Fruit fly (Drosophila melanogaster) whole organism, embryonic: Measurements from ENCODE around the gene CG5500.
A peak's percentile ranks its signal among the peaks of the same experiment; 100 is the strongest.

Experiments used
- Bdp1 ChIP-seq: fragments of 200-800 bp; sonication (Bioruptor generic); optimal IDR thresholded peaks from 3 replicates; lab custom pipeline; 2016; ENCODE audit warnings: missing biosample characterization, missing genetic modification characterization
- CG10274 ChIP-seq: fragments of 200-800 bp; sonication (Bioruptor generic); optimal IDR thresholded peaks from 3 replicates; lab custom pipeline; 2017; ENCODE audit warnings: missing biosample characterization, mild to moderate bottlenecking, missing genetic modification characterization
- CG10979 ChIP-seq: fragments of 200-800 bp; sonication (Bioruptor generic); optimal IDR thresholded peaks from 2 replicates; lab custom pipeline; 2018; ENCODE audit warnings: missing biosample characterization, mild to moderate bottlenecking, missing genetic modification characterization, moderate library complexity
- CG11696 ChIP-seq: fragments of 200-800 bp; sonication (Bioruptor generic); IDR thresholded peaks from 2 replicates; pipeline ENCODE4 v1.3.6; 2022; ENCODE audit warnings: missing biosample characterization, missing genetic modification characterization
- CG14441 ChIP-seq: fragments of 200-800 bp; sonication (Bioruptor generic); IDR thresholded peaks from 2 replicates; pipeline ENCODE4 v1.3.6; 2022; ENCODE audit warnings: missing biosample characterization, missing genetic modification characterization
- CG17385 ChIP-seq: fragments of 200-800 bp; sonication (Bioruptor generic); optimal IDR thresholded peaks from 3 replicates; lab custom pipeline; 2018; ENCODE audit warnings: missing biosample characterization, mild to moderate bottlenecking, missing genetic modification characterization
- CG17912 ChIP-seq: fragments of 200-800 bp; sonication (Bioruptor generic); optimal IDR thresholded peaks from 2 replicates; lab custom pipeline; 2018; ENCODE audit warnings: missing biosample characterization, mild to moderate bottlenecking, missing genetic modification characterization
- CG2889 ChIP-seq: fragments of 200-800 bp; sonication (Bioruptor generic); IDR thresholded peaks from 3 replicates; pipeline ENCODE4 v1.3.6; 2022; ENCODE audit warnings: missing biosample characterization, missing genetic modification characterization
- CG30020 ChIP-seq: fragments of 200-800 bp; optimal IDR thresholded peaks from 2 replicates; lab custom pipeline; 2019; ENCODE audit warnings: missing biosample characterization, mild to moderate bottlenecking, missing genetic modification characterization, moderate library complexity
- CG32767 ChIP-seq: fragments of 200-800 bp; sonication (Bioruptor generic); IDR thresholded peaks from 2 replicates; pipeline ENCODE4 v1.3.6; 2022; ENCODE audit warnings: missing biosample characterization, missing genetic modification characterization
- CG3407 ChIP-seq: fragments of 200-800 bp; sonication (Bioruptor generic); optimal IDR thresholded peaks from 2 replicates; lab custom pipeline; 2018; ENCODE audit warnings: missing biosample characterization, mild to moderate bottlenecking, missing genetic modification characterization
- CG34422 ChIP-seq: fragments of 200-800 bp; sonication (Bioruptor generic); IDR thresholded peaks from 3 replicates; pipeline ENCODE4 v1.3.6; 2022; ENCODE audit warnings: missing biosample characterization, missing genetic modification characterization
- CG43689 ChIP-seq: fragments of 200-800 bp; sonication (Bioruptor generic); IDR thresholded peaks from 2 replicates; pipeline ENCODE4 v1.3.6; 2022; ENCODE audit warnings: missing biosample characterization, missing genetic modification characterization
- CG4404 ChIP-seq: fragments of 200-800 bp; sonication (Bioruptor generic); IDR thresholded peaks from 2 replicates; pipeline ENCODE4 v1.3.6; 2022; ENCODE audit warnings: missing biosample characterization, missing genetic modification characterization
- CG6175 ChIP-seq: fragments of 200-800 bp; sonication (Bioruptor generic); IDR thresholded peaks from 3 replicates; pipeline ENCODE4 v1.3.6; 2022; ENCODE audit warnings: missing biosample characterization, missing genetic modification characterization
- CG6654 ChIP-seq: fragments of 200-800 bp; sonication (Bioruptor generic); optimal IDR thresholded peaks from 2 replicates; lab custom pipeline; 2017; ENCODE audit warnings: missing biosample characterization, mild to moderate bottlenecking, missing genetic modification characterization
- CG6689 ChIP-seq: fragments of 200-800 bp; sonication (Bioruptor generic); IDR thresholded peaks from 2 replicates; pipeline ENCODE4 v1.3.6; 2022; ENCODE audit warnings: missing biosample characterization, missing genetic modification characterization
- CG7271 ChIP-seq: fragments of 200-800 bp; sonication (Bioruptor generic); optimal IDR thresholded peaks from 2 replicates; lab custom pipeline; 2018; ENCODE audit warnings: missing biosample characterization, mild to moderate bottlenecking, missing genetic modification characterization, moderate library complexity
- CG7928 ChIP-seq: fragments of 200-800 bp; sonication (Bioruptor generic); optimal IDR thresholded peaks from 2 replicates; lab custom pipeline; 2017; ENCODE audit warnings: missing biosample characterization, mild to moderate bottlenecking, missing genetic modification characterization
- CG7963 ChIP-seq: fragments of 200-800 bp; sonication (Bioruptor generic); IDR thresholded peaks from 3 replicates; pipeline ENCODE4 v1.3.6; 2022; ENCODE audit warnings: missing biosample characterization, missing genetic modification characterization; ENCODE audit not compliant: partially characterized antibody
- CG8281 ChIP-seq: fragments of 200-800 bp; sonication (Bioruptor generic); optimal IDR thresholded peaks from 2 replicates; lab custom pipeline; 2018; ENCODE audit warnings: missing biosample characterization, mild to moderate bottlenecking, missing genetic modification characterization, moderate library complexity
- CG9437 ChIP-seq: fragments of 200-800 bp; sonication (Bioruptor generic); optimal IDR thresholded peaks from 2 replicates; lab custom pipeline; 2018; ENCODE audit warnings: missing biosample characterization, mild to moderate bottlenecking, missing genetic modification characterization
- CG9609 ChIP-seq: fragments of 200-800 bp; sonication (Bioruptor generic); optimal IDR thresholded peaks from 3 replicates; lab custom pipeline; 2016; ENCODE audit warnings: missing biosample characterization, missing genetic modification characterization
- Camta ChIP-seq: fragments of 200-800 bp; sonication (Bioruptor generic); optimal IDR thresholded peaks from 2 replicates; lab custom pipeline; 2016; ENCODE audit warnings: missing biosample characterization, missing genetic modification characterization
- Doc2 ChIP-seq: fragments of 200-800 bp; sonication (Bioruptor generic); IDR thresholded peaks from 2 replicates; pipeline ENCODE4 v1.3.6; 2022; ENCODE audit warnings: missing biosample characterization, missing genetic modification characterization
- Fer1 ChIP-seq: fragments of 200-800 bp; sonication (Bioruptor generic); optimal IDR thresholded peaks from 2 replicates; lab custom pipeline; 2017; ENCODE audit warnings: missing biosample characterization, mild to moderate bottlenecking, missing genetic modification characterization
- Gsc ChIP-seq: fragments of 200-800 bp; sonication (Bioruptor generic); IDR thresholded peaks from 2 replicates; pipeline ENCODE4 v1.3.6; 2022; ENCODE audit warnings: missing biosample characterization, missing genetic modification characterization
- Hr39 ChIP-seq: fragments of >200 bp; optimal IDR thresholded peaks from 2 replicates; lab custom pipeline; 2017
- Mad ChIP-seq: fragments of 200-800 bp; sonication (Bioruptor generic); optimal IDR thresholded peaks from 2 replicates; lab custom pipeline; 2016; ENCODE audit warnings: missing biosample characterization, missing genetic modification characterization
- NfI ChIP-seq: fragments of 200-800 bp; sonication (Bioruptor generic); optimal IDR thresholded peaks from 3 replicates; lab custom pipeline; 2018; ENCODE audit warnings: missing biosample characterization, mild to moderate bottlenecking, missing genetic modification characterization, moderate library complexity
- Oli ChIP-seq: fragments of 200-800 bp; sonication (Bioruptor generic); optimal IDR thresholded peaks from 2 replicates; lab custom pipeline; 2018; ENCODE audit warnings: missing biosample characterization, mild to moderate bottlenecking, missing genetic modification characterization, moderate library complexity
- Poxn ChIP-seq: fragments of 200-800 bp; sonication (Bioruptor generic); IDR thresholded peaks from 2 replicates; pipeline ENCODE4 v1.3.6; 2022; ENCODE audit warnings: missing biosample characterization, missing genetic modification characterization
- TFAM ChIP-seq: fragments of 200-800 bp; sonication (Bioruptor generic); optimal IDR thresholded peaks from 2 replicates; lab custom pipeline; 2017; ENCODE audit warnings: missing biosample characterization, missing genetic modification characterization, inconsistent platforms
- bcd ChIP-seq: fragments of 200-800 bp; sonication (Bioruptor generic); optimal IDR thresholded peaks from 2 replicates; lab custom pipeline; 2017; ENCODE audit warnings: missing biosample characterization, mild to moderate bottlenecking, missing genetic modification characterization
- bigmax ChIP-seq: fragments of 200-800 bp; sonication (Bioruptor generic); optimal IDR thresholded peaks from 2 replicates; lab custom pipeline; 2018; ENCODE audit warnings: missing biosample characterization, mild to moderate bottlenecking, missing genetic modification characterization
- btn ChIP-seq: fragments of 200-800 bp; sonication (Bioruptor generic); optimal IDR thresholded peaks from 2 replicates; lab custom pipeline; 2016; ENCODE audit warnings: missing biosample characterization, missing genetic modification characterization
- cg ChIP-seq: fragments of 200-800 bp; sonication (Bioruptor generic); optimal IDR thresholded peaks from 3 replicates; lab custom pipeline; 2019; ENCODE audit warnings: missing biosample characterization, mild to moderate bottlenecking, missing genetic modification characterization, moderate library complexity
- chn ChIP-seq: fragments of 200-800 bp; sonication (Bioruptor generic); optimal IDR thresholded peaks from 2 replicates; lab custom pipeline; 2016; ENCODE audit warnings: missing biosample characterization, missing genetic modification characterization
- dysf ChIP-seq: fragments of 200-800 bp; sonication (Bioruptor generic); IDR thresholded peaks from 3 replicates; pipeline ENCODE4 v1.3.6; 2022; ENCODE audit warnings: missing biosample characterization, missing genetic modification characterization
- esg ChIP-seq: fragments of 200-800 bp; sonication (Bioruptor generic); conservative IDR thresholded peaks from 2 replicates; pipeline ENCODE4 v1.3.6; 2022; ENCODE audit warnings: missing biosample characterization, missing genetic modification characterization
- eve ChIP-seq, 2 experiments: fragments of >200 bp; optimal IDR thresholded peaks; 2 replicates each; lab custom pipeline; 2017; ENCODE audit warnings: missing biosample characterization in 2 of 2, missing genetic modification characterization in 2 of 2
- fd64A ChIP-seq: fragments of 200-800 bp; sonication (Bioruptor generic); optimal IDR thresholded peaks from 3 replicates; lab custom pipeline; 2018; ENCODE audit warnings: missing biosample characterization, mild to moderate bottlenecking, missing genetic modification characterization
- gsb-n ChIP-seq: fragments of 200-800 bp; sonication (Bioruptor generic); optimal IDR thresholded peaks from 3 replicates; lab custom pipeline; 2018; ENCODE audit warnings: missing biosample characterization, mild to moderate bottlenecking, missing genetic modification characterization
- jigr1 ChIP-seq: fragments of 200-800 bp; sonication (Bioruptor generic); IDR thresholded peaks from 3 replicates; pipeline ENCODE4 v1.3.6; 2022; ENCODE audit warnings: missing biosample characterization, missing genetic modification characterization
- jing ChIP-seq: fragments of 200-800 bp; sonication (Bioruptor generic); optimal IDR thresholded peaks from 2 replicates; lab custom pipeline; 2018; ENCODE audit warnings: missing biosample characterization, mild to moderate bottlenecking, missing genetic modification characterization
- org-1 ChIP-seq: fragments of 200-800 bp; sonication (Bioruptor generic); optimal IDR thresholded peaks from 2 replicates; lab custom pipeline; 2017; ENCODE audit warnings: missing biosample characterization, missing genetic modification characterization
- sd ChIP-seq: fragments of 200-800 bp; sonication (Bioruptor generic); optimal IDR thresholded peaks from 3 replicates; lab custom pipeline; 2018; ENCODE audit warnings: missing biosample characterization, mild to moderate bottlenecking, missing genetic modification characterization, moderate library complexity
- sna ChIP-seq: fragments of 200-800 bp; sonication (Bioruptor generic); IDR thresholded peaks from 2 replicates; pipeline ENCODE4 v1.3.6; 2022; ENCODE audit warnings: missing biosample characterization, missing genetic modification characterization; ENCODE audit not compliant: partially characterized antibody
- sr ChIP-seq: fragments of 200-800 bp; sonication (Bioruptor generic); IDR thresholded peaks from 3 replicates; pipeline ENCODE4 v1.3.6; 2022; ENCODE audit warnings: missing biosample characterization, missing genetic modification characterization
- sug ChIP-seq: fragments of 200-800 bp; optimal IDR thresholded peaks from 2 replicates; lab custom pipeline; 2019; ENCODE audit warnings: missing biosample characterization, mild to moderate bottlenecking, missing genetic modification characterization, moderate library complexity
- toy ChIP-seq: fragments of 200-800 bp; sonication (Bioruptor generic); IDR thresholded peaks from 2 replicates; pipeline ENCODE4 v1.3.6; 2022; ENCODE audit warnings: missing biosample characterization, missing genetic modification characterization
- trh ChIP-seq: fragments of 200-800 bp; sonication (Bioruptor generic); optimal IDR thresholded peaks from 2 replicates; lab custom pipeline; 2016; ENCODE audit warnings: missing biosample characterization, missing genetic modification characterization

The CG5500 gene

DNA sequence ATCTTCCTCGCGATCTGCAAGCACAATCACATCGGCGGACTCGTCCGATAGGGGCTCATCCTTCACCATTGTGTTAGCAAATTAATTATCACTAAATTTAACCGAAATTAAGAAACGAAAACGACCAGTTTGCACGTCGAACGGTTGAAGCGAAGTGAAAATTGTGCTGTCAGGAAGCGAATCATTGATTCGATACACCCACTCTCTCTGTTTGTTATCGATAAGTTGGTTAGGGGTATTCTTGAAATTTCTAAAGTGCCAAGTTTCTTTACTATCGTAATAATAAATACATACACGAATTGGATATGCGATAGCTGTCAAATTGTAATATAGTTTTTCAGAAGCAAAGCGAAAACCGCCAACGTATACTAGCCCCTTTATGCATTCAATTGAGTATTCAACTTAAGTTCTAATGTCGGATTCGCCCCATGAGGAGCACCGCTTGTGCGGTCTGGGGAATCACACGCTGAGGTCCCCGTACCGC lies 844 bp upstream of the CG5500 start, which contains the start of gene Rb97D (continued):
- TF ChIP-seq CG34422 = peak; percentile 55; the same call in 2 of the 3 replicates
- TF ChIP-seq dysf (GFP tag; lab: Robert Waterston, UW) = peak; percentile 81
- TF ChIP-seq Gsc (GFP tag; lab: Robert Waterston, UW) = no peak
- TF ChIP-seq CG6654 (GFP tag; lab: Kevin White, UChicago) = peak; percentile 19
- no peak for TF ChIP-seq CG8281 (tag; lab: Kevin White, UChicago)
- peak; percentile 29 for TF ChIP-seq CG9437 (GFP tag; lab: Kevin White, UChicago)
- no peak for TF ChIP-seq CG2889 (GFP tag; lab: Robert Waterston, UW)
- peak; percentile 71 for TF ChIP-seq Camta
- no peak for TF ChIP-seq bigmax (GFP tag; lab: Kevin White, UChicago)
- peak; percentile 54 for TF ChIP-seq bcd (GFP tag; lab: Kevin White, UChicago)
- TF ChIP-seq sr (GFP tag; lab: Robert Waterston, UW) = peak; percentile 6; the same call in 2 of the 3 replicates
- TF ChIP-seq Oli = peak; percentile 42
- TF ChIP-seq CG6689 (GFP tag; lab: Robert Waterston, UW) = peak; percentile 71
- peak; percentile 56 for TF ChIP-seq Bdp1 (GFP tag; lab: Kevin White, UChicago)
- TF ChIP-seq CG17912 = no peak
- no peak for TF ChIP-seq fd64A (GFP tag; lab: Kevin White, UChicago)
- TF ChIP-seq CG7963 = peak; percentile 71; the same call in 2 of the 3 replicates
- TF ChIP-seq CG4404 (GFP tag; lab: Robert Waterston, UW) = peak; percentile 53
- TF ChIP-seq CG7928 (GFP tag; lab: Kevin White, UChicago) = peak; percentile 23
- TF ChIP-seq chn (GFP tag; lab: Kevin White, UChicago) = peak; percentile 47
- peak; percentile 59 for TF ChIP-seq CG10979 (tag; lab: Kevin White, UChicago)
- TF ChIP-seq jigr1 (GFP tag; lab: Robert Waterston, UW) = no peak
- peak; percentile 89 for TF ChIP-seq gsb-n (tag; lab: Kevin White, UChicago)
- no peak for TF ChIP-seq btn (GFP tag; lab: Kevin White, UChicago)
- TF ChIP-seq CG30020 (tag; lab: Kevin White, UChicago) = peak; percentile 65
- peak; percentile 50 for TF ChIP-seq cg (GFP tag; lab: Kevin White, UChicago)
- TF ChIP-seq Poxn (GFP tag; lab: Robert Waterston, UW) = no peak
- TF ChIP-seq CG14441 = peak; percentile 63
- TF ChIP-seq CG7271 (tag; lab: Kevin White, UChicago) = no peak
- TF ChIP-seq Doc2 (GFP tag; lab: Robert Waterston, UW) = no peak
- TF ChIP-seq Hr39 = no peak
- TF ChIP-seq esg (GFP tag; lab: Robert Waterston, UW) = no peak; the same call in 1 of the 2 replicates
- TF ChIP-seq Fer1 (GFP tag; lab: Kevin White, UChicago) = peak; percentile 52
- peak; percentile 14; the same call in 1 of the 2 replicates for TF ChIP-seq CG43689 (GFP tag; lab: Robert Waterston, UW)
- TF ChIP-seq toy (GFP tag; lab: Robert Waterston, UW) = no peak
- TF ChIP-seq TFAM = no peak
- no peak for TF ChIP-seq CG11696 (GFP tag; lab: Robert Waterston, UW)
- TF ChIP-seq CG3407 (GFP tag; lab: Kevin White, UChicago) = peak; percentile 10
- TF ChIP-seq CG10274 (GFP tag; lab: Kevin White, UChicago) = no peak
- TF ChIP-seq CG17385 = peak; percentile 66
- peak; percentile 52 for TF ChIP-seq CG9609
- TF ChIP-seq trh = peak; percentile 12
- peak; percentile 38 for TF ChIP-seq NfI (GFP tag; lab: Kevin White, UChicago)
- peak; percentile 5 for TF ChIP-seq jing
- no peak for TF ChIP-seq eve (GFP tag; optimal IDR thresholded peaks at IDR 0.05; lab: Kevin White, UChicago)
- no peak for TF ChIP-seq org-1
- TF ChIP-seq CG6175 = peak; percentile 59; the same call in 2 of the 3 replicates
- TF ChIP-seq sna (GFP tag; lab: Robert Waterston, UW) = peak; percentile 91
- TF ChIP-seq sd (tag; lab: Kevin White, UChicago) = peak; percentile 35
- peak; percentile 56 for TF ChIP-seq Mad (GFP tag; lab: Kevin White, UChicago)
- TF ChIP-seq CG32767 (GFP tag; lab: Robert Waterston, UW) = peak; percentile 70
- TF ChIP-seq sug (tag; lab: Kevin White, UChicago) = peak; percentile 67
